Fruit fly (Drosophila melanogaster) whole organism, embryonic: ENCODE results near the gene CG1965.

Experiments used
- CG10565 ChIP-seq: fragments of 200-800 bp; sonication (Bioruptor generic); optimal IDR thresholded peaks from 3 replicates; lab custom pipeline; 2016; ENCODE audit warnings: missing biosample characterization, mild to moderate bottlenecking, missing genetic modification characterization
- CG3407 ChIP-seq: fragments of 200-800 bp; sonication (Bioruptor generic); optimal IDR thresholded peaks from 2 replicates; lab custom pipeline; 2018; ENCODE audit warnings: missing biosample characterization, mild to moderate bottlenecking, missing genetic modification characterization
- CG4282 ChIP-seq: fragments of 200-800 bp; sonication (Bioruptor generic); optimal IDR thresholded peaks from 2 replicates; lab custom pipeline; 2016; ENCODE audit warnings: missing biosample characterization, missing genetic modification characterization
- GATAe ChIP-seq: fragments of 200-800 bp; sonication (Bioruptor generic); conservative IDR thresholded peaks from 2 replicates; pipeline ENCODE4 v1.3.6; 2022; ENCODE audit warnings: missing biosample characterization, missing genetic modification characterization
- Lhr ChIP-seq: fragments of 200-800 bp; sonication (Bioruptor generic); optimal IDR thresholded peaks from 3 replicates; lab custom pipeline; 2017; ENCODE audit warnings: mild to moderate bottlenecking, missing biosample characterization, missing genetic modification reagents, missing genetic modification characterization
- MTF-1 ChIP-seq: fragments of 200-800 bp; sonication (Bioruptor generic); optimal IDR thresholded peaks from 2 replicates; lab custom pipeline; 2018; ENCODE audit warnings: missing biosample characterization, mild to moderate bottlenecking, missing genetic modification characterization, borderline replicate concordance
- Med ChIP-seq: fragments of 200-800 bp; sonication (Bioruptor generic); peaks from one replicate; lab custom pipeline; 2016; ENCODE audit warnings: missing biosample characterization, missing genetic modification characterization, mild to moderate bottlenecking, inconsistent platforms, moderate library complexity
- cas ChIP-seq: fragments of 200-800 bp; sonication (Bioruptor generic); IDR thresholded peaks from 2 replicates; pipeline ENCODE4 v1.3.6; 2022; ENCODE audit warnings: missing biosample characterization, missing genetic modification characterization
- run ChIP-seq: fragments of 200-800 bp; sonication (Bioruptor generic); optimal IDR thresholded peaks from 3 replicates; lab custom pipeline; 2018; ENCODE audit warnings: missing biosample characterization, mild to moderate bottlenecking, missing genetic modification characterization

- no peak for TF ChIP-seq run (tag; lab: Kevin White, UChicago)
- no peak for TF ChIP-seq Med
- no peak for TF ChIP-seq MTF-1 (GFP tag; lab: Kevin White, UChicago)
- no peak for TF ChIP-seq CG10565
- no peak for TF ChIP-seq GATAe (GFP tag; lab: Robert Waterston, UW)
- no peak for TF ChIP-seq Lhr (GFP tag; lab: Kevin White, UChicago)
- no peak for TF ChIP-seq cas (GFP tag; lab: Robert Waterston, UW)
- TF ChIP-seq CG3407 (GFP tag; lab: Kevin White, UChicago) = no peak
- no peak for TF ChIP-seq CG4282 (GFP tag; lab: Kevin White, UChicago)
These were observed 12.9 kb upstream of the CG1965 start, which contains the start of gene CG1979 for dm6 chr3R:7054286-7054685.
